Worm (Caenorhabditis elegans): ENCODE results near the gene aexr-2.

Gene aexr-2

ce11 chrX:6631437-6631836, at the start of gene aexr-2:
aexr-2 (minus strand) TSS chrX:6631537.
- no peak for TF ChIP-seq mdl-1 (tag; optimal IDR thresholded peaks at IDR 0.05)
- no peak for TF ChIP-seq hmg-11 (tag; optimal IDR thresholded peaks at IDR 0.05)
- TF ChIP-seq nhr-25 (tag; optimal IDR thresholded peaks at IDR 0.05) = no peak
- TF ChIP-seq elt-3 (tag; optimal IDR thresholded peaks at IDR 0.05) = no peak
- TF ChIP-seq ZK546.5 (tag; optimal IDR thresholded peaks at IDR 0.05) = no peak
- no peak for TF ChIP-seq fos-1 (tag; optimal IDR thresholded peaks at IDR 0.05)
- TF ChIP-seq ztf-11 (tag; optimal IDR thresholded peaks at IDR 0.05) = no peak
- TF ChIP-seq skn-1 (tag; optimal IDR thresholded peaks at IDR 0.05) = no peak
- TF ChIP-seq ama-1 (optimal IDR thresholded peaks at IDR 0.05) = no peak
- no peak for TF ChIP-seq snpc-4 (tag; optimal IDR thresholded peaks at IDR 0.05)
- no peak for TF ChIP-seq pqm-1 (tag; optimal IDR thresholded peaks at IDR 0.05)
- no peak for TF ChIP-seq nhr-11 (tag; optimal IDR thresholded peaks at IDR 0.05)
- no peak for TF ChIP-seq lin-39 (tag; optimal IDR thresholded peaks at IDR 0.05)

DNA sequence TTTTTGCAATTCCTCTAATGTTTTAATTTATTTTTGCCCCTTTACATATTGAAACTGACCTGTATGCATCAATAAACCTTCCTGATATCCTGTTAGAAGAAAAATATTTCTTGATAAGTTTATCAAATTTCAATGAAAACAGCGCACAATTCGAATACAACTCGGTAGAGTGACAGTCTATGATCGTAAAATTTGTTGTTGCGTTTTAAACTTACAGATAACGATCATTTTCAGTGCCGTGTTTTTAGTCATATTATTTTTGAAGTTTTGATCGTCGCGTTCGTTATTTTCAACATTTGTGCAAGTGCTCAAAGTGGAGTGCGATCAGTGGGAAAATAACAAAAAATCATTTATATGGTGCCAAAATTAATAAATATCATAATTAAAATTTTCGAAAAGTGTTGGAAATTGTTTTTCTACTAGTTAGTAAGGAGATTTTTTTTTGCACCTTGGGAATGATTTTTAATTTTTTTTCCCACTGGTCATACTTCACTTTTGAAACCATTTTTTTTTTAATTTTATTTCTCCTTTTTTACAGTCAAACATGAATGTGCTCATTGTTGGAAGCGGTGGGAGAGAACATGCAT, 43.1 kb upstream of the aexr-2 start, which contains the start of gene F38B6.4:
Gene F38B6.4 (plus strand): TSS at position 537 of the 587 bp plus-strand sequence.
- TF ChIP-seq pqm-1 (tag; optimal IDR thresholded peaks at IDR 0.05) = peak; percentile 55
- peak; percentile 73 for TF ChIP-seq elt-2 (tag; optimal IDR thresholded peaks at IDR 0.05)
- TF ChIP-seq ztf-11 (tag; optimal IDR thresholded peaks at IDR 0.05) = no peak
- TF ChIP-seq pha-4 (tag; optimal IDR thresholded peaks at IDR 0.05) = peak; percentile 4

- no peak for TF ChIP-seq nhr-43 (tag; optimal IDR thresholded peaks at IDR 0.05; ENCODE audit: poor library complexity, severe bottlenecking)
- TF ChIP-seq lsy-12 (tag; optimal IDR thresholded peaks at IDR 0.05) = no peak
- TF ChIP-seq ceh-82 (tag; optimal IDR thresholded peaks at IDR 0.05) = no peak
- TF ChIP-seq nhr-23 (tag; optimal IDR thresholded peaks at IDR 0.05) = peak; percentile 7
- no peak for TF ChIP-seq elt-2 (tag; optimal IDR thresholded peaks at IDR 0.05)
- TF ChIP-seq ceh-16 (tag; optimal IDR thresholded peaks at IDR 0.05) = no peak
- no peak for TF ChIP-seq nfya-1 (tag; optimal IDR thresholded peaks at IDR 0.05; ENCODE audit: insufficient read depth)
- TF ChIP-seq nhr-11 (tag; optimal IDR thresholded peaks at IDR 0.05) = no peak
Observed at ce11 chrX:6672519-6672918, 41.2 kb upstream of the aexr-2 start, which contains the start of gene col-172. col-172 (plus strand) TSS chrX:6672819.

DNA sequence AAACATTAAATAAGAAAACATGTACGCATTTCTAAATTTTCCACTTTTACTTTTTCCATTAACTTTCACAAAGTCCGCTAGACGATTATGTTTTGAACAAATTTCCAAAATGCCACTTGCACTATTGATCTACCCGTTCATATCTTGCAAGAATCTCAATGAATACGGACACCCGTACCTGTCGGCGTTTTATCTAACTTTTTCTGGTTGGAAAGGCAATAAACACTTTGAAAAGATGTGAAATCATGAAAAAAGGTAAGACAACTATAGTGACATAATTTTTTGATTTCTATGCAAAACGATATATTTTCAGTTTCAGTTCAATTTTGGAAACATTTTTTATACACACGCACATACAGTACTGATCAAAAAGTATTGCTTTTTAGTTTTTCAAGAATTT, 40.4 kb upstream of the aexr-2 start:
- TF ChIP-seq fos-1 (tag; optimal IDR thresholded peaks at IDR 0.05) (no peak), elt-1 (tag; optimal IDR thresholded peaks at IDR 0.05) (peak; percentile 69), nhr-23 (tag; optimal IDR thresholded peaks at IDR 0.05) (peak; percentile 27), nhr-67 (tag; optimal IDR thresholded peaks at IDR 0.05) (no peak), nhr-43 (tag; optimal IDR thresholded peaks at IDR 0.05; ENCODE audit: poor library complexity, severe bottlenecking) (no peak), nhr-11 (tag; optimal IDR thresholded peaks at IDR 0.05) (no peak)

- TF ChIP-seq nhr-77 (tag; optimal IDR thresholded peaks at IDR 0.05) (no peak), mml-1 (tag; optimal IDR thresholded peaks at IDR 0.05) (no peak), nhr-23 (tag; optimal IDR thresholded peaks at IDR 0.05) (no peak), lin-39 (tag; optimal IDR thresholded peaks at IDR 0.05) (no peak), ceh-9 (tag; optimal IDR thresholded peaks at IDR 0.05) (no peak), jun-1 (tag; optimal IDR thresholded peaks at IDR 0.05) (no peak), elt-1 (tag; optimal IDR thresholded peaks at IDR 0.05) (peak; percentile 22), nfya-1 (tag; optimal IDR thresholded peaks at IDR 0.05; ENCODE audit: insufficient read depth) (no peak)
Observed at ce11 chrX:6669366-6669765, 38.0 kb upstream of the aexr-2 start.

- no peak for TF ChIP-seq ZK546.5 (tag; optimal IDR thresholded peaks at IDR 0.05)
- TF ChIP-seq lin-39 (tag; optimal IDR thresholded peaks at IDR 0.05) = no peak
- no peak for TF ChIP-seq mdl-1 (tag; optimal IDR thresholded peaks at IDR 0.05)
- no peak for TF ChIP-seq unc-39 (tag; optimal IDR thresholded peaks at IDR 0.05)
- no peak for TF ChIP-seq nhr-67 (tag; optimal IDR thresholded peaks at IDR 0.05)
- TF ChIP-seq elt-1 (tag; optimal IDR thresholded peaks at IDR 0.05) = no peak
- no peak for TF ChIP-seq ceh-16 (tag; optimal IDR thresholded peaks at IDR 0.05)
- no peak for TF ChIP-seq nfya-1 (tag; optimal IDR thresholded peaks at IDR 0.05; ENCODE audit: insufficient read depth)
Observed at ce11 chrX:6668911-6669310, 37.6 kb upstream of the aexr-2 start, which contains the start of gene nhr-137. nhr-137 (minus strand) TSS chrX:6669011.

ce11 chrX:6667468-6667867, 36.1 kb upstream of the aexr-2 start:
- TF ChIP-seq pha-4 (tag; optimal IDR thresholded peaks at IDR 0.05) = peak; percentile 27
- no peak for TF ChIP-seq nhr-28 (tag; optimal IDR thresholded peaks at IDR 0.05)
- TF ChIP-seq fos-1 (tag; optimal IDR thresholded peaks at IDR 0.05) = peak; percentile 42
- TF ChIP-seq jun-1 (tag; optimal IDR thresholded peaks at IDR 0.05) = no peak
- no peak for TF ChIP-seq daf-12 (tag; optimal IDR thresholded peaks at IDR 0.05)
- peak; percentile 57 for TF ChIP-seq pqm-1 (tag; optimal IDR thresholded peaks at IDR 0.05)
- no peak for TF ChIP-seq egl-5 (tag; optimal IDR thresholded peaks at IDR 0.05)
- no peak for TF ChIP-seq lin-39 (tag; optimal IDR thresholded peaks at IDR 0.05)
- no peak for TF ChIP-seq nfya-1 (tag; optimal IDR thresholded peaks at IDR 0.05; ENCODE audit: insufficient read depth)
- TF ChIP-seq elt-2 (tag; optimal IDR thresholded peaks at IDR 0.05) = peak; percentile 77
- no peak for TF ChIP-seq nhr-23 (tag; optimal IDR thresholded peaks at IDR 0.05)
- no peak for TF ChIP-seq fkh-10 (GFP tag; optimal IDR thresholded peaks at IDR 0.05)
- TF ChIP-seq nhr-25 (tag; optimal IDR thresholded peaks at IDR 0.05) = no peak
- no peak for TF ChIP-seq unc-62 (GFP tag; optimal IDR thresholded peaks at IDR 0.05)
- no peak for TF ChIP-seq nhr-11 (tag; optimal IDR thresholded peaks at IDR 0.05)
